Worm (Caenorhabditis elegans) whole organism, L1 larva: ENCODE data around the gene K08D8.9.

Experiments
- alr-1 ChIP-seq: fragments of 200-800 bp; sonication (Bioruptor generic); optimal IDR thresholded peaks from 2 replicates; lab custom pipeline; 2018; ENCODE audit warnings: borderline replicate concordance, mild to moderate bottlenecking, missing genetic modification characterization, missing compliant biosample characterization
- ama-1 ChIP-seq: fragments of 150-350 bp; optimal IDR thresholded peaks from 2 replicates; lab custom pipeline; 2014
- blmp-1 ChIP-seq: fragments of 150-350 bp; optimal IDR thresholded peaks from 2 replicates; lab custom pipeline; 2014; ENCODE audit warnings: missing biosample characterization, missing genetic modification characterization
- dpl-1 ChIP-seq, 3 experiments: fragments of 150-350 bp in 2 of 3; sonication (generic microtip) in 1 of 3; optimal IDR thresholded peaks; 2 replicates each; lab custom pipeline; 2014 to 2017; ENCODE audit warnings: missing biosample characterization in 3 of 3, missing genetic modification characterization in 3 of 3, missing genetic modification reagents in 3 of 3
- fkh-10 ChIP-seq: sonication (generic microtip); optimal IDR thresholded peaks from 2 replicates; lab custom pipeline; 2017; ENCODE audit warnings: missing biosample characterization, missing genetic modification reagents, missing genetic modification characterization
- fos-1 ChIP-seq: fragments of 150-350 bp; optimal IDR thresholded peaks from 2 replicates; lab custom pipeline; 2014; ENCODE audit warnings: missing biosample characterization, missing genetic modification characterization
- irx-1 ChIP-seq: sonication (generic microtip); optimal IDR thresholded peaks from 2 replicates; lab custom pipeline; 2016; ENCODE audit warnings: missing genetic modification characterization, missing compliant biosample characterization
- lin-13 ChIP-seq: fragments of 150-350 bp; optimal IDR thresholded peaks from 2 replicates; lab custom pipeline; 2014; ENCODE audit warnings: missing biosample characterization, missing genetic modification reagents, missing genetic modification characterization
- nhr-11 ChIP-seq: fragments of 150-350 bp; optimal IDR thresholded peaks from 2 replicates; lab custom pipeline; 2014; ENCODE audit warnings: missing biosample characterization, missing genetic modification characterization
- nhr-237 ChIP-seq: fragments of 150-350 bp; optimal IDR thresholded peaks from 2 replicates; lab custom pipeline; 2014; ENCODE audit warnings: missing biosample characterization, missing genetic modification characterization
- nhr-77 ChIP-seq: fragments of 150-350 bp; optimal IDR thresholded peaks from 2 replicates; lab custom pipeline; 2014; ENCODE audit warnings: missing biosample characterization, missing genetic modification characterization
- snpc-4 ChIP-seq: fragments of 150-350 bp; optimal IDR thresholded peaks from 2 replicates; lab custom pipeline; 2014; ENCODE audit warnings: missing biosample characterization, missing genetic modification characterization
- tbx-2 ChIP-seq: sonication (generic microtip); optimal IDR thresholded peaks from 2 replicates; lab custom pipeline; 2016; ENCODE audit warnings: missing genetic modification characterization, missing compliant biosample characterization
- ztf-11 ChIP-seq, 2 experiments: sonication (generic microtip); optimal IDR thresholded peaks; 2 replicates each; lab custom pipeline; 2016 to 2017; ENCODE audit warnings: missing genetic modification characterization in 2 of 2, missing biosample characterization in 1 of 2, missing compliant biosample characterization in 1 of 2

- TF ChIP-seq tbx-2 (tag; lab: Kevin White, UChicago) (no peak), snpc-4 (tag; lab: Kevin White, UChicago) (no peak), nhr-11 (tag; lab: Kevin White, UChicago) (no peak), lin-13 (GFP tag; lab: Kevin White, UChicago) (no peak), alr-1 (tag; lab: Kevin White, UChicago) (no peak), dpl-1 (GFP tag; optimal IDR thresholded peaks at IDR 0.05; lab: Kevin White, UChicago) (no peak), nhr-77 (tag; lab: Kevin White, UChicago) (no peak), irx-1 (tag; lab: Kevin White, UChicago) (no peak), blmp-1 (no peak), ztf-11 (tag; optimal IDR thresholded peaks at IDR 0.05; lab: Kevin White, UChicago) (no peak), ama-1 (no peak), nhr-237 (tag; lab: Kevin White, UChicago) (no peak), fos-1 (no peak), fkh-10 (GFP tag; lab: Kevin White, UChicago) (no peak)
Measured at ce11 chrIV:12918256-12918655, 18.8 kb downstream of the K08D8.9 start, which contains the start of gene C32H11.3.
